Fruit fly (Drosophila melanogaster) whole organism, embryonic: ENCODE results near the gene CG46463.

Experiments
- Abd-B ChIP-seq: fragments of 200-800 bp; sonication (Bioruptor generic); optimal IDR thresholded peaks from 2 replicates; lab custom pipeline; 2018; ENCODE audit warnings: missing biosample characterization, mild to moderate bottlenecking, missing genetic modification characterization, moderate library complexity
- Ada2b ChIP-seq: fragments of 200-800 bp; sonication (Bioruptor generic); IDR thresholded peaks from 2 replicates; pipeline ENCODE4 v1.3.6; 2022; ENCODE audit warnings: missing biosample characterization, missing genetic modification characterization
- B-H2 ChIP-seq: fragments of 200-800 bp; sonication (Bioruptor generic); optimal IDR thresholded peaks from 2 replicates; lab custom pipeline; 2018; ENCODE audit warnings: missing biosample characterization, mild to moderate bottlenecking, missing genetic modification characterization
- Blimp-1 ChIP-seq: fragments of 200-800 bp; sonication (Bioruptor generic); optimal IDR thresholded peaks from 3 replicates; lab custom pipeline; 2018; ENCODE audit warnings: missing biosample characterization, missing genetic modification characterization, mild to moderate bottlenecking, moderate library complexity, missing genetic modification reagents
- BtbVII ChIP-seq: fragments of 200-800 bp; sonication (Bioruptor generic); optimal IDR thresholded peaks from 3 replicates; lab custom pipeline; 2017; ENCODE audit warnings: missing biosample characterization, mild to moderate bottlenecking, missing genetic modification characterization
- CG10267 ChIP-seq: fragments of 200-800 bp; sonication (Bioruptor generic); optimal IDR thresholded peaks from 2 replicates; lab custom pipeline; 2018; ENCODE audit warnings: missing biosample characterization, mild to moderate bottlenecking, missing genetic modification characterization, moderate library complexity
- CG10543 ChIP-seq: fragments of 200-800 bp; sonication (Bioruptor generic); optimal IDR thresholded peaks from 3 replicates; lab custom pipeline; 2017; ENCODE audit warnings: missing biosample characterization, mild to moderate bottlenecking, missing genetic modification characterization, moderate library complexity
- CG10565 ChIP-seq: fragments of 200-800 bp; sonication (Bioruptor generic); optimal IDR thresholded peaks from 3 replicates; lab custom pipeline; 2016; ENCODE audit warnings: missing biosample characterization, mild to moderate bottlenecking, missing genetic modification characterization
- CG10979 ChIP-seq: fragments of 200-800 bp; sonication (Bioruptor generic); optimal IDR thresholded peaks from 2 replicates; lab custom pipeline; 2018; ENCODE audit warnings: missing biosample characterization, mild to moderate bottlenecking, missing genetic modification characterization, moderate library complexity
- CG12391 ChIP-seq: fragments of 200-800 bp; sonication (Bioruptor generic); optimal IDR thresholded peaks from 3 replicates; lab custom pipeline; 2018; ENCODE audit warnings: missing biosample characterization, mild to moderate bottlenecking, missing genetic modification characterization, moderate library complexity
- CG12659 ChIP-seq: fragments of 200-800 bp; sonication (Bioruptor generic); optimal IDR thresholded peaks from 3 replicates; lab custom pipeline; 2017; ENCODE audit warnings: mild to moderate bottlenecking, missing biosample characterization, missing genetic modification reagents, missing genetic modification characterization
- CG12769 ChIP-seq: fragments of 200-800 bp; sonication (Bioruptor generic); optimal IDR thresholded peaks from 2 replicates; lab custom pipeline; 2019; ENCODE audit warnings: missing biosample characterization, mild to moderate bottlenecking, missing genetic modification characterization, moderate library complexity
- CG15601 ChIP-seq: fragments of 200-800 bp; sonication (Bioruptor generic); optimal IDR thresholded peaks from 3 replicates; lab custom pipeline; 2019; ENCODE audit warnings: missing biosample characterization, mild to moderate bottlenecking, missing genetic modification characterization, moderate library complexity
- CG1602 ChIP-seq: fragments of 200-800 bp; sonication (Bioruptor generic); optimal IDR thresholded peaks from 3 replicates; lab custom pipeline; 2016; ENCODE audit warnings: missing biosample characterization, missing genetic modification characterization
- CG2712 ChIP-seq: fragments of 200-800 bp; optimal IDR thresholded peaks from 3 replicates; lab custom pipeline; 2019; ENCODE audit warnings: missing biosample characterization, mild to moderate bottlenecking, missing genetic modification characterization, moderate library complexity
- CG32772 ChIP-seq: fragments of 200-800 bp; sonication (Bioruptor generic); IDR thresholded peaks from 2 replicates; pipeline ENCODE4 v1.3.6; 2022; ENCODE audit warnings: missing biosample characterization, missing genetic modification characterization
- CG4404 ChIP-seq: fragments of 200-800 bp; sonication (Bioruptor generic); IDR thresholded peaks from 2 replicates; pipeline ENCODE4 v1.3.6; 2022; ENCODE audit warnings: missing biosample characterization, missing genetic modification characterization
- CG6765 ChIP-seq: fragments of 200-800 bp; sonication (Bioruptor generic); optimal IDR thresholded peaks from 3 replicates; lab custom pipeline; 2017; ENCODE audit warnings: missing biosample characterization, mild to moderate bottlenecking, missing genetic modification characterization
- CG7357 ChIP-seq: fragments of 200-800 bp; sonication (Bioruptor generic); IDR thresholded peaks from 3 replicates; pipeline ENCODE4 v1.3.6; 2022; ENCODE audit warnings: missing biosample characterization, missing genetic modification characterization
- CG7556 ChIP-seq: fragments of 200-800 bp; sonication (Bioruptor generic); optimal IDR thresholded peaks from 2 replicates; lab custom pipeline; 2017; ENCODE audit warnings: missing biosample characterization, mild to moderate bottlenecking, missing genetic modification characterization
- CG8388 ChIP-seq: fragments of 200-800 bp; sonication (Bioruptor generic); optimal IDR thresholded peaks from 2 replicates; lab custom pipeline; 2019; ENCODE audit warnings: missing biosample characterization, mild to moderate bottlenecking, missing genetic modification characterization, moderate library complexity
- CG9932 ChIP-seq: fragments of 200-800 bp; sonication (Bioruptor generic); IDR thresholded peaks from 2 replicates; pipeline ENCODE4 v1.3.6; 2022; ENCODE audit warnings: missing biosample characterization, missing genetic modification characterization
- Chrac-16 ChIP-seq: fragments of 200-800 bp; sonication (Bioruptor generic); optimal IDR thresholded peaks from 3 replicates; lab custom pipeline; 2016; ENCODE audit warnings: missing biosample characterization, missing genetic modification characterization
- CkIIα-i1 ChIP-seq: fragments of 200-800 bp; sonication (Bioruptor generic); IDR thresholded peaks from 2 replicates; pipeline ENCODE4 v1.3.6; 2022; ENCODE audit warnings: missing biosample characterization, missing genetic modification characterization
- Dek ChIP-seq: fragments of 200-800 bp; sonication (Bioruptor generic); optimal IDR thresholded peaks from 3 replicates; lab custom pipeline; 2019; ENCODE audit warnings: missing biosample characterization, mild to moderate bottlenecking, missing genetic modification characterization, moderate library complexity
- Dip3 ChIP-seq: fragments of 200-800 bp; sonication (Bioruptor generic); optimal IDR thresholded peaks from 3 replicates; lab custom pipeline; 2016; ENCODE audit warnings: missing biosample characterization, missing genetic modification characterization
- Oli ChIP-seq: fragments of 200-800 bp; sonication (Bioruptor generic); optimal IDR thresholded peaks from 2 replicates; lab custom pipeline; 2018; ENCODE audit warnings: missing biosample characterization, mild to moderate bottlenecking, missing genetic modification characterization, moderate library complexity
- Pdp1 ChIP-seq, 2 experiments: fragments of 200-800 bp; sonication (Bioruptor generic); optimal IDR thresholded peaks; 3 replicates each; lab custom pipeline; 2016; ENCODE audit warnings: missing biosample characterization in 2 of 2, missing genetic modification characterization in 2 of 2, mild to moderate bottlenecking in 1 of 2, moderate library complexity in 1 of 2
- Ssrp ChIP-seq: fragments of 200-800 bp; sonication (Bioruptor generic); optimal IDR thresholded peaks from 2 replicates; lab custom pipeline; 2018; ENCODE audit warnings: missing biosample characterization, mild to moderate bottlenecking, missing genetic modification characterization, moderate library complexity
- cwo ChIP-seq: fragments of 200-800 bp; sonication (Bioruptor generic); optimal IDR thresholded peaks from 3 replicates; lab custom pipeline; 2017; ENCODE audit warnings: missing biosample characterization, missing genetic modification characterization, mild to moderate bottlenecking, moderate library complexity, missing genetic modification reagents
- dmrt11E ChIP-seq: fragments of 200-800 bp; sonication (Bioruptor generic); optimal IDR thresholded peaks from 3 replicates; lab custom pipeline; 2018; ENCODE audit warnings: missing biosample characterization, mild to moderate bottlenecking, missing genetic modification characterization, moderate library complexity
- gem ChIP-seq: fragments of 200-800 bp; sonication (Bioruptor generic); optimal IDR thresholded peaks from 2 replicates; lab custom pipeline; 2019; ENCODE audit warnings: missing biosample characterization, mild to moderate bottlenecking, missing genetic modification characterization, moderate library complexity
- grau ChIP-seq: fragments of 200-800 bp; optimal IDR thresholded peaks from 3 replicates; lab custom pipeline; 2019; ENCODE audit warnings: missing biosample characterization, mild to moderate bottlenecking, missing genetic modification characterization, moderate library complexity
- gsb ChIP-seq: fragments of 200-800 bp; sonication (Bioruptor generic); IDR thresholded peaks from 2 replicates; pipeline ENCODE4 v1.3.6; 2022; ENCODE audit warnings: missing biosample characterization, missing genetic modification characterization
- ind ChIP-seq: fragments of 200-800 bp; sonication (Bioruptor generic); optimal IDR thresholded peaks from 3 replicates; lab custom pipeline; 2016; ENCODE audit warnings: missing biosample characterization, missing genetic modification characterization
- odd ChIP-seq: fragments of 200-800 bp; sonication (Bioruptor generic); optimal IDR thresholded peaks from 2 replicates; lab custom pipeline; 2017; ENCODE audit warnings: missing biosample characterization, mild to moderate bottlenecking, missing genetic modification characterization
- prd ChIP-seq, 3 experiments: fragments of >200 bp in 2 of 3; fragments of 200-800 bp in 1 of 3; sonication (Bioruptor generic) in 1 of 3; optimal IDR thresholded peaks in 2 of 3; IDR thresholded peaks in 1 of 3; 2 replicates in 2 of 3; 3 replicates in 1 of 3; pipeline versions ENCODE4 v1.3.6 to Lab custom; 2017 to 2022; ENCODE audit warnings: missing biosample characterization in 1 of 3, missing genetic modification characterization in 1 of 3
- ranshi ChIP-seq: fragments of 200-800 bp; sonication (Bioruptor generic); IDR thresholded peaks from 2 replicates; pipeline ENCODE4 v1.3.6; 2022; ENCODE audit warnings: missing biosample characterization, missing genetic modification characterization
- rib ChIP-seq: fragments of 200-800 bp; sonication (Bioruptor generic); IDR thresholded peaks from 2 replicates; pipeline ENCODE4 v1.3.6; 2022; ENCODE audit warnings: missing biosample characterization, missing genetic modification characterization
- sens ChIP-seq: fragments of 200-800 bp; sonication (Bioruptor generic); peaks from one replicate; lab custom pipeline; 2016; ENCODE audit warnings: missing biosample characterization, missing genetic modification characterization
- sima ChIP-seq: fragments of 200-800 bp; sonication (Bioruptor generic); optimal IDR thresholded peaks from 2 replicates; lab custom pipeline; 2016; ENCODE audit warnings: missing biosample characterization, missing genetic modification characterization
- slou ChIP-seq: fragments of 200-800 bp; sonication (Bioruptor generic); optimal IDR thresholded peaks from 3 replicates; lab custom pipeline; 2016; ENCODE audit warnings: missing biosample characterization, missing genetic modification characterization
- sob ChIP-seq: fragments of 200-800 bp; sonication (Bioruptor generic); IDR thresholded peaks from 2 replicates; pipeline ENCODE4 v1.3.6; 2022; ENCODE audit warnings: missing biosample characterization, missing genetic modification characterization
- stc ChIP-seq: fragments of 200-800 bp; sonication (Bioruptor generic); IDR thresholded peaks from 2 replicates; pipeline ENCODE4 v1.3.6; 2022; ENCODE audit warnings: missing biosample characterization, missing genetic modification characterization
- sug ChIP-seq: fragments of 200-800 bp; optimal IDR thresholded peaks from 2 replicates; lab custom pipeline; 2019; ENCODE audit warnings: missing biosample characterization, mild to moderate bottlenecking, missing genetic modification characterization, moderate library complexity
- tap ChIP-seq: fragments of 200-800 bp; optimal IDR thresholded peaks from 3 replicates; lab custom pipeline; 2019; ENCODE audit warnings: missing biosample characterization, mild to moderate bottlenecking, missing genetic modification characterization, moderate library complexity
- tgo ChIP-seq: fragments of 200-800 bp; sonication (Bioruptor generic); IDR thresholded peaks from 3 replicates; pipeline ENCODE4 v1.3.6; 2022; ENCODE audit warnings: missing biosample characterization, missing genetic modification characterization

The CG46463 gene

DNA sequence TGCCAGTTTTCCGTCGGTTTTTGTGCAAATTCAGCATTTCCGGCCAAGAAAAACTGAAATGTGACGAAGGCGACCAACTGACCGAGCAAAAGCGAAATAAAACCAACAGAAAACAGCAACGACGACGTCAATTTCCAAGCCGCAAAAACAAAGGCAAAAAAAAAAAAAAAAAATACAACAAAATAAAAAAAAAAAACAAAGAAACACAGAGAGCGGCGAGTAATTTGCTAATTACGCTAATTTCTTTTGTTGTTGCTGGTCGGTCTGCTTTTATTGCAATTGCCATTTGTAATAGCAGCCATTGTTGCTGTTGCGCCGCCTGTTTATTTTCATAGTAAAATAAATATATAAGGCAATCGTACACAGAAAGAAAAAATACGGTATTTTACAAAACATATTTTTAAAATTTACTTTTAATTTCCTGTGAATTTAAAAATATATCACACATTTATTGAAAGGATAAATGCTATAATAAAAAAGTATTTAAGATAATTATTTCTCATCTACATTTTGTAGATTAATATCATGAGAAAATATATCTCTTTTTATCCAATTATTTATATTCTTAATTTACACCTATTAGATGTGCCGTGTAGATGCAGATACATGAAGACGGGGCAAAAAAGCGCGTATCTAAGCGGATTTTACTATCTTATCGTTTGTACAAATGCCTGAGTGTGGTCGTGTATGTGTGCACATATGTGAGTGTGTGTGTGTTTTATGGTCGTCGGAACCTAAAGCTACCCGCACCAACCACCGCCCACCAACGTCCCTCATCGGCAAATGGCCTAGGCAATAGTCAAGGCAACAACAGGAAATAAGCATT lies 24.1 kb upstream of the CG46463 start (continued):
- TF ChIP-seq Oli (tag; lab: Kevin White, UChicago): peak; percentile 58
- TF ChIP-seq Blimp-1: peak; percentile 27
- peak; percentile 46 for TF ChIP-seq Ssrp
- TF ChIP-seq tap (tag; lab: Kevin White, UChicago): peak; percentile 42
- TF ChIP-seq CG15601 (tag; lab: Kevin White, UChicago): peak; percentile 5
- peak; percentile 26 for TF ChIP-seq CG10543 (GFP tag; lab: Kevin White, UChicago)
- TF ChIP-seq CG12391 (tag; lab: Kevin White, UChicago): peak; percentile 71
- TF ChIP-seq CG7556 (GFP tag; lab: Kevin White, UChicago): peak; percentile 73
- peak; percentile 23 for TF ChIP-seq Abd-B (GFP tag; lab: Kevin White, UChicago)
- no peak for TF ChIP-seq prd (optimal IDR thresholded peaks at IDR 0.05; lab: Kevin White, UChicago)
- peak; percentile 53 for TF ChIP-seq prd (GFP tag; IDR thresholded peaks at IDR 0.05; lab: Robert Waterston, UW)
- TF ChIP-seq dmrt11E (tag; lab: Kevin White, UChicago): no peak
- TF ChIP-seq CG7357 (GFP tag; lab: Robert Waterston, UW): peak; percentile 38; the same call in 1 of the 3 replicates
- TF ChIP-seq BtbVII (GFP tag; lab: Kevin White, UChicago): peak; percentile 30
- peak; percentile 39 for TF ChIP-seq gsb
- 0 out of 2 replicates have a peak, but pooled peaks have one; percentile 19 for TF ChIP-seq CG32772 (GFP tag; lab: Robert Waterston, UW)
- TF ChIP-seq CG10267 (tag; lab: Kevin White, UChicago): peak; percentile 23
- no peak for TF ChIP-seq slou
- TF ChIP-seq CG10979 (tag; lab: Kevin White, UChicago): peak; percentile 29
- peak; percentile 63; the same call in 1 of the 2 replicates for TF ChIP-seq stc
- TF ChIP-seq ranshi (GFP tag; lab: Robert Waterston, UW): peak; percentile 39; the same call in 1 of the 2 replicates
- peak; percentile 12 for TF ChIP-seq odd (GFP tag; lab: Kevin White, UChicago)
- peak; percentile 46 for TF ChIP-seq CG9932 (GFP tag; lab: Robert Waterston, UW)
- 0 out of 2 replicates have a peak, but pooled peaks have one; percentile 20 for TF ChIP-seq rib (GFP tag; lab: Robert Waterston, UW)
- no peak for TF ChIP-seq CG4404 (GFP tag; lab: Robert Waterston, UW)
- TF ChIP-seq CG12769 (tag; lab: Kevin White, UChicago): peak; percentile 46
- peak; percentile 67 for TF ChIP-seq sug
- peak; percentile 16 for TF ChIP-seq ind (GFP tag; lab: Kevin White, UChicago)
- TF ChIP-seq CG1602 (GFP tag; lab: Kevin White, UChicago): peak; percentile 17
- peak; percentile 24 for TF ChIP-seq B-H2 (GFP tag; lab: Kevin White, UChicago)
- TF ChIP-seq CG12659 (GFP tag; lab: Kevin White, UChicago): peak; percentile 45
- no peak for TF ChIP-seq CG10565
- peak; percentile 80 for TF ChIP-seq grau (tag; lab: Kevin White, UChicago)
- peak; percentile 39 for TF ChIP-seq cwo (GFP tag; lab: Kevin White, UChicago)
- no peak for TF ChIP-seq sima (GFP tag; lab: Kevin White, UChicago)
- TF ChIP-seq tgo (GFP tag; lab: Robert Waterston, UW): peak; percentile 66; the same call in 2 of the 3 replicates
- TF ChIP-seq CG8388 (GFP tag; lab: Kevin White, UChicago): peak; percentile 36
- TF ChIP-seq sob (GFP tag; lab: Robert Waterston, UW): peak; percentile 41
- peak; percentile 30 for TF ChIP-seq sens (GFP tag; lab: Kevin White, UChicago)
- TF ChIP-seq CkIIα-i1 (GFP tag; lab: Robert Waterston, UW): no peak
- TF ChIP-seq gem (tag; lab: Kevin White, UChicago): peak; percentile 83
- TF ChIP-seq CG6765 (GFP tag; lab: Kevin White, UChicago): no peak
- 0 out of 2 replicates have a peak, but pooled peaks have one; percentile 23 for TF ChIP-seq Ada2b
- no peak for TF ChIP-seq Pdp1 (GFP tag; optimal IDR thresholded peaks at IDR 0.05; lab: Kevin White, UChicago)
- TF ChIP-seq Chrac-16: no peak
- no peak for TF ChIP-seq Dip3 (GFP tag; lab: Kevin White, UChicago)
- peak; percentile 69 for TF ChIP-seq CG2712 (tag; lab: Kevin White, UChicago)
- peak; percentile 53 for TF ChIP-seq Dek (tag; lab: Kevin White, UChicago)
